Fruit fly (Drosophila melanogaster): ENCODE data around the gene hkb.
A peak's percentile ranks its signal among the peaks of the same experiment; 100 is the strongest.

Gene hkb

DNA sequence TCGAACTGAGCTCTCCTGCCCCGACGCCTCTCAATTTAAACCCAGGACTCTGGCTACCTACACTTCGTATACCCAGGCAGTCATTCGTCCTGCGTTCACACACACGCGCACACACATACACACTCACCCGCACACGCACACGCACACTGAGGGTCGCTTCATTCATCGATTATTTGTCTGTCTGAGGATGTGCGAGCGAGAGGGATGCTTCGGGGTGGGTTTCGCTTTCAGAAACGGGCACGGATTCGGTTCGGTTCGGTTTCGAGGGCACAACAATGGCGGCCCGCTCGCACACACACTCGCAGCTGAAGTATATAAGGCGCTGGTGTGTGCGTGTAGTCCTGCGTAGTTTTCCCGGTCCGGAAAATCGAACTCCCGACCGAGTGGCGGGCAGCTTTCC is at the start of gene hkb:
TSS of gene hkb (minus strand) at position 11 of the 400 bp plus-strand sequence.
- TF ChIP-seq CTCF (optimal IDR thresholded peaks at IDR 0.05) (no peak), CG8478 (optimal IDR thresholded peaks at IDR 0.05) (no peak)

dm6 chr3R:4394654-4395581 is 48.5 kb upstream of the hkb start:
- no peak for TF ChIP-seq CG8478 (optimal IDR thresholded peaks at IDR 0.05)

DNA sequence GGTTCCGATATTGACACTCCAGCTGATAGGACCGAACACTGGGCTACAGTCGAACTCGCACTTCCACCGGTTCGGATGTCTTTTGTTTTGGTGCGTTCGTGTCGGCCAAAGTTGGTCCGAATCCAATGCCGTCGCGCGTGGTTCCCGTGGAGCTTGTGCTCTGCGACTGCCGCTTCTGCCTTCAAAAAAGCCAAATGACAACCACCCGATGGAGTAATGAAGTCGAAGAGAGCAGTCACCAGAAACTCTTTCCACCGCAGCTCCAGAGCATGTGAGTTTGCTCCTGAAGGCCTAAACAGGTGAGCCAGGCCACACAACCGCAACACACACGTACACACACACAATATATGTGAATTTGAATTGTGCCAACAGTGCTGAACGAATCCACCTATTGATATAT is 47.7 kb upstream of the hkb start, which contains the start of gene CG34112:
TSS of gene CG34112 (minus strand) at position 143 of the 400 bp plus-strand sequence.
- TF ChIP-seq CG8478 (optimal IDR thresholded peaks at IDR 0.05): no peak

dm6 chr3R:4390133-4390532 is 43.7 kb upstream of the hkb start, which contains the start of gene CG14646:
CG14646 (plus strand) TSS chr3R:4390366.
- TF ChIP-seq CTCF (optimal IDR thresholded peaks at IDR 0.05): no peak
- no peak for TF ChIP-seq CG8478 (optimal IDR thresholded peaks at IDR 0.05)

- no peak for TF ChIP-seq CG8478 (optimal IDR thresholded peaks at IDR 0.05)
- peak; percentile 62 to 65 for TF ChIP-seq CTCF (optimal IDR thresholded peaks at IDR 0.05)
Observed at dm6 chr3R:4387490-4387889, 41.0 kb upstream of the hkb start, which contains the start of gene tub. tub (plus strand) TSS chr3R:4387742.

DNA sequence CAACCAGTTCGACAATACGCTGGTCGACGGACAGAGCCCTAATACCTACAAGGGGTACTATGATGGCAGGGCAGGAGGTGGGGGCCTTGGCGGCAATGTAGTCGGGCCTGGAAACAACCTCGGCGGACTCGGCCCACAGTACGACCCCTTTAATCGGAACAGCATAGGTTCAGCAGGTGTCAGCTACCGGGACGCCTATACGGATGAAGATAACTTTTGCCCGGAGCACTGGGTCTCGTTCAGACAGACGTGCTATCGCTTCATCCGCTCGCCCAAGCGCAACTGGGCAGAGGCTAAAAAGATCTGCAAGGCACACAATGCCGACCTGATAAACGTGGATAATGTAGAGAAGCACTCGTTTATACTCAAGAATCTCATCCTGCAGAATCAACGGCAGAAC is 35.7 kb upstream of the hkb start:
- TF ChIP-seq CG8478 (optimal IDR thresholded peaks at IDR 0.05) (no peak), CTCF (optimal IDR thresholded peaks at IDR 0.05) (no peak)

dm6 chr3R:4381079-4381919 is 34.9 kb upstream of the hkb start, which contains the start of gene Cont:
Cont (plus strand) TSS chr3R:4381306.
- TF ChIP-seq CTCF (optimal IDR thresholded peaks at IDR 0.05): no peak
- no peak for TF ChIP-seq CG8478 (optimal IDR thresholded peaks at IDR 0.05)

DNA sequence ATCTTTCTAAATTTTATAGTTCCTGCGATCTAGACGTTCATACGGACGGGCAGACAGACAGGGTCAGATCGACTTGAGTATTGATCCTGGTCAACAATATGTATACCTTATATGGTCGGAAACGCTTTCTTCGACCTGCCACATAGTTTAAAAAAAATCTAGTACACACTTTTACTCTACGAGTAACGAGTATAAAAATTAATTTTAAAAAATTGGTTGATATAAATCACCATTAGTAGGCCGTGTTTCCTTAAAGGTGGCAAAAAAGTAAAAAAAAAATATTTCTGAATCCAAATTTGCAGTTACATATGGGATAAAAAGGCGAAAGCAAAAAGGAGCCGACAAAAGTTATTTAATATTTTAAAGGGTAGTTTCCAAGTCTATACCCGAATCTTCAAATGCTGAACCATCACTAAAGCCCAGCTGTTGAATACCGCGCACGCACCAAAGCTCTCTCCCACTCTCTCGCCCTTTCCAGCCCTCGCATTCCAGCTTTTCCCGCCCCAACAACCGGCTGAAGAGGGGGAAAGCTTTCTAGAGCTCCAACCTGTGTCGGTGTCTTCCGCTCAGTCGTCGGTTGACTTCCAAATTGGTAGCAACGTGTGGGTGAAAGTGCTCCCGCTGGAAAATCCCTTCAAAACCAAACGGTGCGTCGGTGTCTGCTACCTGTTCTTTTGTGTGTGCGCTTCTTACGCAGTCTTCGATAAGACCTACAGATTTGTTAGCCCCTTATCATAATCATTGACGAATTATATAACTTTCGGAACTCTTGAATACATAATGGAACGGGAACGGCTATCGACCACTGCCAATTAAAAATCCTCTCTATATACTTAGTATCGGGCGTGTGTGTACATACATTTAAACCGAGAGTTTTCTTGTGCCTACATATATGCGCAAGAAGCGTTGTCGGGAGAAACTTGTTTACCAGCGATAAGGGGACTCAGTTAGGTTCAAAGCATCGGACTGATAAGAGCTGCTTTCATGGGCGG is 32.2 kb upstream of the hkb start, which contains the start of gene Sfxn1-3:
TSS of gene Sfxn1-3 (plus strand) at position 238 of the 992 bp plus-strand sequence.
- TF ChIP-seq CG8478 (optimal IDR thresholded peaks at IDR 0.05) (no peak), CTCF (optimal IDR thresholded peaks at IDR 0.05) (no peak)

DNA sequence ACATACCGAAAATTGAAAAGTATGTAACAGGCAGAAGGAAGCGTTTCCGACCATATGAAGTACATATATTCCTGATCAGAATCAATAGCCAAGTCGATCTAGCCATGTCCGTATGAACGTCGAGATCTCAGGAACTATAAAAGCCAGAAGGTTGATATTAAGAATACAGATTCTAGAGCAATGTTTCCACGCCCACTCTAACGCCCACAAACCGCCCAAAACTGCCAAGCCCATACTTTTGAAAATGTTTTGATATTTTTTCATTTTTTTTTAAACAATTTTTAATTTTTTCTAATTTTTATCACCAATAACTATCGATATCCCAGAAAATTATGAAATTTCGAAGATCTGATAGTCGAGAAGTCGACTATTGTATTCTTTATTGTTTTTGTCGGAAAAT is 15.6 kb upstream of the hkb start:
- TF ChIP-seq CG8478 (optimal IDR thresholded peaks at IDR 0.05): no peak

DNA sequence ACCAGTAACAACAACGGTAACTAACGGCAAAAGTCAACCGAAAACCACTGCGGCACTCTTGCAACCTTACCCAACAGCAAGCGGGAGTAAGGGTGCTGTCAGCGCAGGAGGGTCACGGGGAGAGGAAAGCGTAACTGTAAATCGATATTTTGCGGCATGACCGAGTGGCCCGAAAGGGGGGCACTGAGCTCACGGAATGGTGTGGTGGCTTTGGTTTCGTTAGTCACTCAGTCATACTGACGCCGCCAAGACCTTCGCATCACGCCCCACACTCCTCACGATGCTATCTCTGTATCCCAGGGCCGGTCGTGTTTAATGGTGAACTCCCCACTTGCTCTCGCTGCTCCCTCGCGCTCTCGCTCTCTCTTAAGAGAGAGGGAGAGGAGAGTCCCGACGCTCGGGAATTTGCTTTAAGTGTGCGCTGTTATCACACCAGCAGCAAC is 14.2 kb upstream of the hkb start:
- TF ChIP-seq CTCF (optimal IDR thresholded peaks at IDR 0.05) (no peak), CG8478 (optimal IDR thresholded peaks at IDR 0.05) (no peak)

dm6 chr3R:4359625-4360024 is 13.2 kb upstream of the hkb start, which contains the start of gene CG1090:
CG1090 (plus strand) TSS chr3R:4359883.
- no peak for TF ChIP-seq CG8478 (optimal IDR thresholded peaks at IDR 0.05)
- peak in 1 of 2 experiments; percentile 24 for TF ChIP-seq CTCF (optimal IDR thresholded peaks at IDR 0.05)

DNA sequence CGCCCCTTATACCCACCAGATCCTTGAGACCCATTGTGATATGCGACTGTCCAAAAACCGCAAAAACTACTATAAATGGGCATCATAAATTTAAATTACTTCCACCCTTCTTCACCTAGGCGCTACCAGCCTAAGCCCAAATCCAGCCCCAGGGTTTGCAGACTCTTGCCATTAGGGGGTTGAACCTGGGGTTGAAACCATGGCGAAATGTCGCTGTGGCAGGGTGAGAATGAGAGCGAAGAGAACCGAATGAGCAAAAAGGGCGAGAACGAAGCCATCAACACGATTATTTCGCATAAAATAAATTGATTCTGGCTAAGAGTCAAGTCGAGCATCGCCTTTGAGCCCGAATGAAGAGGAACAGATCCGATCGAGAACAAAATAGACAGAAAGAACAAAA is 7.1 kb upstream of the hkb start:
- no peak for TF ChIP-seq CG8478 (optimal IDR thresholded peaks at IDR 0.05)

DNA sequence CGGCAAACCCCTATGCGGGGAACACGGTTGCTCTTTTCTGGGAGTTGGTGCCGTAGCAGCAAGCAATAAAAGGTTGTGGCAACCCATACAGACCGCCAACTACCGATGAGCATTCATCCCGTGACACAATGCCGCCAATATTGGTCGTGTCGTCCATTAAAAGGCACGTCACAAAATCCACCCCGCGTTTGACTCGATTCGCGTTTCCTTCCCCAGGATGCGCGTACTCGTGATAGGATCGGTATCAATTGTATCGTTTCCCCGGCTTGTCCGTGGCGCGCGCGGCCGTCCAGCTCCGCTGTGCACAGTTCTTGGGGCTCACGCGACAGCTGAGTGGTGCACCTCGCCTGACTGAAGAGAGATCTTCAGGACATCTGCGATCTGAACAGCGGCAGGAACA is 3.8 kb upstream of the hkb start:
- TF ChIP-seq CTCF (optimal IDR thresholded peaks at IDR 0.05) (no peak), CG8478 (optimal IDR thresholded peaks at IDR 0.05) (no peak)

dm6 chr3R:4348197-4348814 is 1.9 kb upstream of the hkb start:
- TF ChIP-seq CTCF (optimal IDR thresholded peaks at IDR 0.05): no peak
- TF ChIP-seq CG8478 (optimal IDR thresholded peaks at IDR 0.05): no peak

Data from S2 (cell line).